Fruit fly (Drosophila melanogaster) whole organism, embryonic: ENCODE results near the gene CG7294.

Experiments used
- Aef1 ChIP-seq: fragments of 200-800 bp; sonication (Bioruptor generic); IDR thresholded peaks from 3 replicates; pipeline ENCODE4 v1.3.6; 2022; ENCODE audit warnings: missing biosample characterization, missing genetic modification characterization
- BtbVII ChIP-seq: fragments of 200-800 bp; sonication (Bioruptor generic); optimal IDR thresholded peaks from 3 replicates; lab custom pipeline; 2017; ENCODE audit warnings: missing biosample characterization, mild to moderate bottlenecking, missing genetic modification characterization
- CG10267 ChIP-seq: fragments of 200-800 bp; sonication (Bioruptor generic); optimal IDR thresholded peaks from 2 replicates; lab custom pipeline; 2018; ENCODE audit warnings: missing biosample characterization, mild to moderate bottlenecking, missing genetic modification characterization, moderate library complexity
- CG10565 ChIP-seq: fragments of 200-800 bp; sonication (Bioruptor generic); optimal IDR thresholded peaks from 3 replicates; lab custom pipeline; 2016; ENCODE audit warnings: missing biosample characterization, mild to moderate bottlenecking, missing genetic modification characterization
- CG10979 ChIP-seq: fragments of 200-800 bp; sonication (Bioruptor generic); optimal IDR thresholded peaks from 2 replicates; lab custom pipeline; 2018; ENCODE audit warnings: missing biosample characterization, mild to moderate bottlenecking, missing genetic modification characterization, moderate library complexity
- CG11504 ChIP-seq: fragments of 200-800 bp; sonication (Bioruptor generic); optimal IDR thresholded peaks from 3 replicates; lab custom pipeline; 2019; ENCODE audit warnings: missing biosample characterization, mild to moderate bottlenecking, missing genetic modification characterization, moderate library complexity
- CG12071 ChIP-seq: fragments of 200-800 bp; sonication (Bioruptor generic); optimal IDR thresholded peaks from 3 replicates; lab custom pipeline; 2018; ENCODE audit warnings: missing biosample characterization, mild to moderate bottlenecking, missing genetic modification characterization
- CG12942 ChIP-seq: fragments of 200-800 bp; sonication (Bioruptor generic); optimal IDR thresholded peaks from 3 replicates; lab custom pipeline; 2016; ENCODE audit warnings: missing biosample characterization, missing genetic modification characterization
- CG14860 ChIP-seq: fragments of 200-800 bp; sonication (Bioruptor generic); IDR thresholded peaks from 3 replicates; pipeline ENCODE4 v1.3.6; 2022; ENCODE audit warnings: missing biosample characterization, missing genetic modification characterization; ENCODE audit not compliant: partially characterized antibody
- CG15269 ChIP-seq: fragments of 200-800 bp; sonication (Bioruptor generic); optimal IDR thresholded peaks from 2 replicates; lab custom pipeline; 2018; ENCODE audit warnings: missing biosample characterization, mild to moderate bottlenecking, missing genetic modification characterization, moderate library complexity
- CG16779 ChIP-seq: fragments of 200-800 bp; sonication (Bioruptor generic); IDR thresholded peaks from 2 replicates; pipeline ENCODE4 v1.3.6; 2022; ENCODE audit warnings: missing biosample characterization, missing genetic modification characterization
- CG17186 ChIP-seq: fragments of 200-800 bp; sonication (Bioruptor generic); optimal IDR thresholded peaks from 3 replicates; lab custom pipeline; 2017; ENCODE audit warnings: missing biosample characterization, missing genetic modification reagents, missing genetic modification characterization
- CG2116 ChIP-seq: fragments of 200-800 bp; sonication (Bioruptor generic); optimal IDR thresholded peaks from 3 replicates; lab custom pipeline; 2018; ENCODE audit warnings: missing biosample characterization, mild to moderate bottlenecking, missing genetic modification characterization
- CG2678 ChIP-seq: fragments of 200-800 bp; sonication (Bioruptor generic); optimal IDR thresholded peaks from 3 replicates; lab custom pipeline; 2019; ENCODE audit warnings: missing biosample characterization, mild to moderate bottlenecking, missing genetic modification characterization, moderate library complexity
- CG30020 ChIP-seq: fragments of 200-800 bp; optimal IDR thresholded peaks from 2 replicates; lab custom pipeline; 2019; ENCODE audit warnings: missing biosample characterization, mild to moderate bottlenecking, missing genetic modification characterization, moderate library complexity
- CG34422 ChIP-seq: fragments of 200-800 bp; sonication (Bioruptor generic); IDR thresholded peaks from 3 replicates; pipeline ENCODE4 v1.3.6; 2022; ENCODE audit warnings: missing biosample characterization, missing genetic modification characterization
- CG4617 ChIP-seq: fragments of 200-800 bp; sonication (Bioruptor generic); optimal IDR thresholded peaks from 3 replicates; lab custom pipeline; 2016; ENCODE audit warnings: missing biosample characterization, missing genetic modification characterization, borderline replicate concordance
- CG4730 ChIP-seq: fragments of 200-800 bp; sonication (Bioruptor generic); IDR thresholded peaks from 2 replicates; pipeline ENCODE4 v1.3.6; 2022; ENCODE audit warnings: missing biosample characterization, missing genetic modification characterization
- CG6813 ChIP-seq: fragments of 200-800 bp; sonication (Bioruptor generic); optimal IDR thresholded peaks from 2 replicates; lab custom pipeline; 2017; ENCODE audit warnings: missing biosample characterization, missing genetic modification characterization, mild to moderate bottlenecking, moderate library complexity, missing genetic modification reagents
- CG7357 ChIP-seq: fragments of 200-800 bp; sonication (Bioruptor generic); IDR thresholded peaks from 3 replicates; pipeline ENCODE4 v1.3.6; 2022; ENCODE audit warnings: missing biosample characterization, missing genetic modification characterization
- CG8089 ChIP-seq: fragments of 200-800 bp; sonication (Bioruptor generic); optimal IDR thresholded peaks from 3 replicates; lab custom pipeline; 2016; ENCODE audit warnings: missing biosample characterization, missing genetic modification characterization
- CG9797 ChIP-seq: fragments of 200-800 bp; sonication (Bioruptor generic); optimal IDR thresholded peaks from 3 replicates; lab custom pipeline; 2018; ENCODE audit warnings: missing biosample characterization, mild to moderate bottlenecking, missing genetic modification characterization
- Dbx ChIP-seq: fragments of 200-800 bp; sonication (Bioruptor generic); IDR thresholded peaks from 3 replicates; pipeline ENCODE4 v1.3.6; 2022; ENCODE audit warnings: missing biosample characterization, missing genetic modification characterization
- Ets65A ChIP-seq: fragments of 200-800 bp; sonication (Bioruptor generic); peaks from one replicate; lab custom pipeline; 2016; ENCODE audit warnings: missing biosample characterization, missing genetic modification characterization
- GATAe ChIP-seq: fragments of 200-800 bp; sonication (Bioruptor generic); conservative IDR thresholded peaks from 2 replicates; pipeline ENCODE4 v1.3.6; 2022; ENCODE audit warnings: missing biosample characterization, missing genetic modification characterization
- Hr39 ChIP-seq: fragments of >200 bp; optimal IDR thresholded peaks from 2 replicates; lab custom pipeline; 2017
- Lhr ChIP-seq: fragments of 200-800 bp; sonication (Bioruptor generic); optimal IDR thresholded peaks from 3 replicates; lab custom pipeline; 2017; ENCODE audit warnings: mild to moderate bottlenecking, missing biosample characterization, missing genetic modification reagents, missing genetic modification characterization
- Meics ChIP-seq: fragments of 200-800 bp; sonication (Bioruptor generic); optimal IDR thresholded peaks from 2 replicates; lab custom pipeline; 2017; ENCODE audit warnings: missing biosample characterization, mild to moderate bottlenecking, missing genetic modification characterization
- Six4 ChIP-seq: fragments of 200-800 bp; sonication (Bioruptor generic); optimal IDR thresholded peaks from 2 replicates; lab custom pipeline; 2016; ENCODE audit warnings: missing biosample characterization, missing genetic modification characterization
- Tbp ChIP-seq: fragments of >200 bp; optimal IDR thresholded peaks from 2 replicates; lab custom pipeline; 2018; ENCODE audit warnings: missing biosample characterization, missing genetic modification characterization
- Trl ChIP-seq, 3 experiments: fragments of >200 bp in 2 of 3; fragments of 200-800 bp in 1 of 3; sonication (Bioruptor generic) in 1 of 3; optimal IDR thresholded peaks; 2 replicates in 1 of 3; 3 replicates in 2 of 3; lab custom pipeline; 2016 to 2017; ENCODE audit warnings: missing biosample characterization in 1 of 3, missing genetic modification characterization in 1 of 3
- ci ChIP-seq: fragments of 200-800 bp; sonication (Bioruptor generic); IDR thresholded peaks from 3 replicates; pipeline ENCODE4 v1.3.6; 2022; ENCODE audit warnings: missing biosample characterization, missing genetic modification characterization
- crol ChIP-seq: fragments of 200-800 bp; sonication (Bioruptor generic); IDR thresholded peaks from 2 replicates; pipeline ENCODE4 v1.3.6; 2022; ENCODE audit warnings: missing biosample characterization, missing genetic modification characterization
- exex ChIP-seq: fragments of 200-800 bp; sonication (Bioruptor generic); optimal IDR thresholded peaks from 4 replicates; lab custom pipeline; 2018; ENCODE audit warnings: missing biosample characterization, mild to moderate bottlenecking, missing genetic modification characterization, moderate library complexity
- eyg ChIP-seq: fragments of 200-800 bp; sonication (Bioruptor generic); optimal IDR thresholded peaks from 3 replicates; lab custom pipeline; 2016; ENCODE audit warnings: missing biosample characterization, missing genetic modification characterization
- fd64A ChIP-seq: fragments of 200-800 bp; sonication (Bioruptor generic); optimal IDR thresholded peaks from 3 replicates; lab custom pipeline; 2018; ENCODE audit warnings: missing biosample characterization, mild to moderate bottlenecking, missing genetic modification characterization
- ftz-f1 ChIP-seq: fragments of 200-800 bp; sonication (Bioruptor generic); optimal IDR thresholded peaks from 2 replicates; lab custom pipeline; 2016; ENCODE audit warnings: missing biosample characterization, missing genetic modification characterization
- gce ChIP-seq: fragments of 200-800 bp; sonication (Bioruptor generic); IDR thresholded peaks from 3 replicates; pipeline ENCODE4 v1.3.6; 2022; ENCODE audit warnings: missing biosample characterization, missing genetic modification characterization
- gem ChIP-seq: fragments of 200-800 bp; sonication (Bioruptor generic); optimal IDR thresholded peaks from 2 replicates; lab custom pipeline; 2019; ENCODE audit warnings: missing biosample characterization, mild to moderate bottlenecking, missing genetic modification characterization, moderate library complexity
- gsb-n ChIP-seq: fragments of 200-800 bp; sonication (Bioruptor generic); optimal IDR thresholded peaks from 3 replicates; lab custom pipeline; 2018; ENCODE audit warnings: missing biosample characterization, mild to moderate bottlenecking, missing genetic modification characterization
- inv ChIP-seq: fragments of 200-800 bp; sonication (Bioruptor generic); IDR thresholded peaks from 2 replicates; pipeline ENCODE4 v1.3.6; 2022; ENCODE audit warnings: missing biosample characterization, missing genetic modification characterization; ENCODE audit not compliant: partially characterized antibody
- lbe ChIP-seq: fragments of 200-800 bp; sonication (Bioruptor generic); optimal IDR thresholded peaks from 2 replicates; lab custom pipeline; 2016; ENCODE audit warnings: missing biosample characterization, mild to moderate bottlenecking, missing genetic modification characterization
- mirr ChIP-seq: fragments of 200-800 bp; sonication (Bioruptor generic); optimal IDR thresholded peaks from 3 replicates; lab custom pipeline; 2018; ENCODE audit warnings: missing biosample characterization, mild to moderate bottlenecking, missing genetic modification characterization
- nom ChIP-seq: fragments of 200-800 bp; sonication (Bioruptor generic); optimal IDR thresholded peaks from 2 replicates; lab custom pipeline; 2017; ENCODE audit warnings: missing biosample characterization, missing genetic modification characterization, mild to moderate bottlenecking, moderate library complexity, missing genetic modification reagents
- shn ChIP-seq: fragments of 200-800 bp; sonication (Bioruptor generic); optimal IDR thresholded peaks from 3 replicates; lab custom pipeline; 2016; ENCODE audit warnings: missing biosample characterization, missing genetic modification characterization
- tna ChIP-seq: fragments of 200-800 bp; sonication (Bioruptor generic); IDR thresholded peaks from 2 replicates; pipeline ENCODE4 v1.3.6; 2022; ENCODE audit warnings: missing biosample characterization, missing genetic modification characterization; ENCODE audit not compliant: partially characterized antibody
- z ChIP-seq: fragments of 200-800 bp; sonication (Bioruptor generic); IDR thresholded peaks from 3 replicates; pipeline ENCODE4 v1.3.6; 2022; ENCODE audit warnings: missing biosample characterization, missing genetic modification characterization

CG7294 gene

DNA sequence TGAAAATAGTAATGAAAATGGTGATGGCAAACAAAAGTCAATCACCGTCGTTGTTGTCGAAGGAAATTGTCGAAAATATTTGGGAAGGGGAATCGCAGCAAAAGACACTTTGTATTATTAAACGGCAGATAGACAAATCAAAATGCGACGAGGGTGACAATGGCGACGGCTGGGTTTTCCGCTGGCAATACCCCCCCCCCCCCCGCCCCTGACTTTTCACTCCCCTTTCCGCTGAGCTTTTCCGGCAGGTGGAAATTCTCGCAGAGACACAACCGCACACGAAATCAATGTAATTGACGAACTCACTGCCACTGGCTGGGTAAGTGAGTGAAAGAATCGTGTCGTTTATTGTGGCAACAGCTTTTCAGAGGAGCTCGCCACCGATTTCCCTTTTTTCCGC, 19.0 kb upstream of the CG7294 start:
- TF ChIP-seq Ets65A (GFP tag; lab: Kevin White, UChicago) (peak; percentile 13), inv (GFP tag; lab: Robert Waterston, UW) (no peak), z (GFP tag; lab: Robert Waterston, UW) (no peak), Hr39 (lab: Kevin White, UChicago) (peak; percentile 64), CG2116 (GFP tag; lab: Kevin White, UChicago) (no peak), nom (GFP tag; lab: Kevin White, UChicago) (no peak), CG7357 (no peak), CG15269 (no peak), eyg (GFP tag; lab: Kevin White, UChicago) (no peak), crol (GFP tag; lab: Robert Waterston, UW) (peak; percentile 67), mirr (no peak)
- TF ChIP-seq, all 482 proteins: peak for 3

DNA sequence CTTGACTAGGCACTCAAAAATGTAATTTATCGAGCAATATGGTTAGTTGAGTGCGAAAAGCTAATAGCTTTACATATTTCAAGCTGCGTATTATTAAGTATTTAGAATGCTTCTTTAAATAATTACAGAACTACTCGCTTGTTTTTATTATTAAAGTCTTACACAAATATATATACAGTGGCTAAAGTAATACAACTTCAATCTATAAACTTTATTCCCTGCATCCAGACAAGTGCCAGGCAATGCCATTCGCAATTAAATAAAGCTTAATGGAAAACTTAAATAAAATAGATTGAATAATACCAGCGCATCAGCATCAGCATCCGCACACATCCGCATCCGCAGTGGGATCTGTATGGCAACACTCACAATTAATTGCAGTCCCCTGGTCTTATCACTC, 17.2 kb upstream of the CG7294 start:
- TF ChIP-seq Ets65A (GFP tag; lab: Kevin White, UChicago) = peak; percentile 73
- no peak for TF ChIP-seq Lhr

dm6 chr2L:10704425-10704824, 15.4 kb upstream of the CG7294 start:
- no peak for TF ChIP-seq CG2678 (tag; lab: Kevin White, UChicago)
- no peak for TF ChIP-seq Meics (GFP tag; lab: Kevin White, UChicago)
- TF ChIP-seq CG12942 (GFP tag; lab: Kevin White, UChicago) = no peak
- TF ChIP-seq Ets65A (GFP tag; lab: Kevin White, UChicago) = peak; percentile 90
- TF ChIP-seq Aef1 = no peak
- no peak for TF ChIP-seq CG17186 (GFP tag; lab: Kevin White, UChicago)
- no peak for TF ChIP-seq CG8089 (GFP tag; lab: Kevin White, UChicago)
- TF ChIP-seq GATAe = no peak
- TF ChIP-seq, all 482 proteins: peak for 1

dm6 chr2L:10703281-10703680, 14.2 kb upstream of the CG7294 start, which contains the start of gene CG6415:
Gene CG6415, plus strand, starts transcription at chr2L:10703621.
- TF ChIP-seq Trl (optimal IDR thresholded peaks at IDR 0.05; lab: Kevin White, UChicago) (no peak), Trl (GFP tag; optimal IDR thresholded peaks at IDR 0.05; lab: Kevin White, UChicago) (peak; percentile 47), Dbx (GFP tag; lab: Robert Waterston, UW) (no peak), CG9797 (GFP tag; lab: Kevin White, UChicago) (no peak), CG11504 (tag; lab: Kevin White, UChicago) (peak; percentile 72), CG6813 (GFP tag; lab: Kevin White, UChicago) (peak; percentile 59), ci (GFP tag; lab: Robert Waterston, UW) (peak; percentile 86), ftz-f1 (no peak), exex (tag; lab: Kevin White, UChicago) (no peak), Six4 (GFP tag; lab: Kevin White, UChicago) (peak; percentile 40), CG4730 (GFP tag; lab: Robert Waterston, UW) (peak; percentile 54), gce (peak; percentile 56; the same call in 1 of the 3 replicates), CG30020 (tag; lab: Kevin White, UChicago) (no peak), CG10979 (tag; lab: Kevin White, UChicago) (peak; percentile 83), fd64A (peak; percentile 34), shn (GFP tag; lab: Kevin White, UChicago) (peak; percentile 18), CG16779 (GFP tag; lab: Robert Waterston, UW) (0 out of 2 replicates have a peak, but pooled peaks have one; percentile 39), tna (no peak), BtbVII (GFP tag; lab: Kevin White, UChicago) (peak; percentile 73), CG10267 (tag; lab: Kevin White, UChicago) (peak; percentile 65), CG10565 (GFP tag; lab: Kevin White, UChicago) (no peak), CG14860 (no peak), CG34422 (GFP tag; lab: Robert Waterston, UW) (peak; percentile 61; the same call in 1 of the 3 replicates), lbe (GFP tag; lab: Kevin White, UChicago) (peak; percentile 47), CG4617 (no peak), gsb-n (peak; percentile 70), gem (tag; lab: Kevin White, UChicago) (peak; percentile 87), CG12071 (GFP tag; lab: Kevin White, UChicago) (peak; percentile 65), Tbp (GFP tag; lab: Kevin White, UChicago) (no peak)
